Worm (Caenorhabditis elegans) whole organism, mixed stage, embryonic: ENCODE data around the gene plc-4.

Source experiments
- bed-3 ChIP-seq: fragments of 200-800 bp; sonication (Bioruptor generic); optimal IDR thresholded peaks from 3 replicates; lab custom pipeline; 2018; ENCODE audit warnings: mild to moderate bottlenecking, missing genetic modification characterization, moderate library complexity, missing compliant biosample characterization
- ceh-39 ChIP-seq: fragments of 150-350 bp; optimal IDR thresholded peaks from 2 replicates; lab custom pipeline; 2014; ENCODE audit warnings: missing biosample characterization, missing genetic modification characterization
- ces-1 ChIP-seq: fragments of 150-350 bp; optimal IDR thresholded peaks from 2 replicates; lab custom pipeline; 2014; ENCODE audit warnings: missing biosample characterization, missing genetic modification reagents, missing genetic modification characterization
- snpc-4 ChIP-seq: fragments of 150-350 bp; optimal IDR thresholded peaks from 2 replicates; lab custom pipeline; 2014; ENCODE audit warnings: missing biosample characterization, missing genetic modification characterization
- unc-62 ChIP-seq: fragments of 150-350 bp; optimal IDR thresholded peaks from 2 replicates; lab custom pipeline; 2014; ENCODE audit warnings: missing biosample characterization, missing genetic modification reagents, missing genetic modification characterization
- ztf-11 ChIP-seq: fragments of 150-350 bp; optimal IDR thresholded peaks from 2 replicates; lab custom pipeline; 2014; ENCODE audit warnings: missing biosample characterization, missing genetic modification characterization

DNA sequence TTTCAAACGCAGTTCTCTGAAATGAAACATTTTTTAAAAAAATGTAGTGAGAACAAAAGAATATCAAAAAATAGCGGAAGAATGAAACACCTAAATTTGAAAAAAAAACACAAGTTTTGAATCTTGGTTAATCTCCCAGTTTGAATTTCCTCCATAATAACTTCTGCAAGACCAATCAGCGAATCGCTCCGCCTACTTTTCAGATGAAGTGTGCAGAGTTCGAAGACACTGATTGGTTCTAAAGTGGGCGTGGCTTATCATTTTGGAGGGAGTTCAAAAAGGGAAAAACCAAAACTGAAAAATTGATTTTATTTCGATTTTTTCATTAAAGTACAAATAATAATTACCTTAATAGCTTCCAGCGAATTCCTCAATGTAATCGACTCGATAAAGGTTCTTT is 1.6 kb downstream of the plc-4 start:
- TF ChIP-seq ceh-39 (tag; lab: Kevin White, UChicago) = no peak
- no peak for TF ChIP-seq bed-3
- no peak for TF ChIP-seq snpc-4 (tag; lab: Kevin White, UChicago)
- no peak for TF ChIP-seq ztf-11
- no peak for TF ChIP-seq unc-62
- no peak for TF ChIP-seq ces-1 (GFP tag; lab: Kevin White, UChicago)
